Fruit fly (Drosophila melanogaster) S2 (cell line): ENCODE measurements around the gene CG12362.

Experiments used
- CG8478 ChIP-seq: fragments of >200 bp; optimal IDR thresholded peaks from 2 replicates; lab custom pipeline; 2018
- CTCF ChIP-seq, 2 experiments: fragments of >200 bp; optimal IDR thresholded peaks; 2 replicates each; lab custom pipeline; 2018

DNA sequence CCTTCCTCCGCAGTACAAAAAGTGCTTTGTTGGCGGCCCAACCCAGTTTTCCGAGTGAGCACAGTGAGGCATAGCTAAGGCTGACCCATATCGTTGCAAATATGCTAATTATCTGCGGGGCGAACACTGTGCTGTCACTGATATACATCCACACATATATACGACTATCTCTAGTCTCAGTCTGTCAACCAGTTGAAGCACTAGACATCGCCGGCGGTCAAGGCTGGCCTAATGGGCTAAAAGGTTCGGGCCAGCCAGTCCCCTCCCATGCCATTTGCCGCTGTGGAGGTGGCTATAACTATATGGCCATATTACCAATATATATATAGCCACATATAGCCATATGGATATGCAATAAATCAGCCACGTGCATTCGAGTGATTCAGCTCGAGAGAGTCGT is 43.8 kb upstream of the CG12362 start:
- TF ChIP-seq CTCF (optimal IDR thresholded peaks at IDR 0.05; lab: Kevin White, UChicago) (no peak), CG8478 (lab: Kevin White, UChicago) (no peak)
